Worm (Caenorhabditis elegans): ENCODE results near the gene F36H5.12.

DNA sequence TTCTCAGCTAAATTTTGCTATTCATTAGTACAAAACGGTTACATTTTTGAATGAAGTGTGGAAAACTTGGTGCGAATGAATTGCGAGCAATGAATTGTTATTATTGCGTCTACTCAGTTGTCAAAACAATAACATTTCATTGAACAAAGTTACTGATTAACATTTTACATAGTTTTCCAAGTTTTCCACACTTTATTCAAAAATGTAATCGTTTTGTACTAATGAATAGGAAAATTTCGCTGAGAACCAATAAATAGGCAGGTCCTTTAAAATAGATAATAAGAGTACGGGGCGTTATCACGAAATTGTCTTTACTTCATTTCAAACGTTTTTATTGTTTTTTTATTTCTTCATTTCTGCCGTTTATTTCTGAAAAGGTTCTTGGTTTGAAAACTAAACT lies 39.8 kb downstream of the F36H5.12 start, which contains the start of gene math-4:
- TF ChIP-seq tbx-37 (GFP tag; conservative IDR thresholded peaks at IDR 0.05) (no peak), ama-1 (optimal IDR thresholded peaks at IDR 0.05) (no peak), ceh-36 (tag; optimal IDR thresholded peaks at IDR 0.05) (no peak), tbx-11 (GFP tag; IDR thresholded peaks at IDR 0.05) (no peak)
